Worm (Caenorhabditis elegans) whole organism, L3 larva: ENCODE data around the gene best-18.

ENCODE experiments used
- R02D3.7 ChIP-seq: fragments of 150-350 bp; optimal IDR thresholded peaks from 2 replicates; lab custom pipeline; 2014; ENCODE audit warnings: missing biosample characterization, missing genetic modification characterization
- ZK546.5 ChIP-seq: sonication (generic microtip); optimal IDR thresholded peaks from 2 replicates; lab custom pipeline; 2017; ENCODE audit warnings: missing biosample characterization, missing genetic modification characterization
- aly-2 ChIP-seq: fragments of 150-350 bp; optimal IDR thresholded peaks from 2 replicates; lab custom pipeline; 2014; ENCODE audit warnings: missing biosample characterization, missing genetic modification characterization
- ama-1 ChIP-seq: fragments of 150-350 bp; optimal IDR thresholded peaks from 2 replicates; lab custom pipeline; 2018
- ceh-16 ChIP-seq: sonication (generic microtip); optimal IDR thresholded peaks from 2 replicates; lab custom pipeline; 2017; ENCODE audit warnings: missing biosample characterization, missing genetic modification characterization
- ceh-28 ChIP-seq: fragments of 150-350 bp; optimal IDR thresholded peaks from 2 replicates; lab custom pipeline; 2014; ENCODE audit warnings: missing biosample characterization, missing genetic modification reagents, missing genetic modification characterization
- ceh-82 ChIP-seq: fragments of 150-350 bp; optimal IDR thresholded peaks from 2 replicates; lab custom pipeline; 2014; ENCODE audit warnings: missing biosample characterization, missing genetic modification characterization
- ceh-9 ChIP-seq: sonication (generic microtip); optimal IDR thresholded peaks from 2 replicates; lab custom pipeline; 2018; ENCODE audit warnings: missing biosample characterization, missing genetic modification characterization
- daf-12 ChIP-seq: fragments of 150-350 bp; optimal IDR thresholded peaks from 2 replicates; lab custom pipeline; 2014; ENCODE audit warnings: missing biosample characterization, missing genetic modification reagents, missing genetic modification characterization
- egl-27 ChIP-seq: sonication (generic microtip); optimal IDR thresholded peaks from 4 replicates; lab custom pipeline; 2017; ENCODE audit warnings: missing biosample characterization, missing genetic modification reagents, missing genetic modification characterization
- egl-5 ChIP-seq: fragments of 150-350 bp; optimal IDR thresholded peaks from 2 replicates; lab custom pipeline; 2017; ENCODE audit warnings: missing biosample characterization, missing genetic modification reagents, missing genetic modification characterization, inconsistent platforms
- elt-1 ChIP-seq: fragments of 150-350 bp; optimal IDR thresholded peaks from 2 replicates; lab custom pipeline; 2014; ENCODE audit warnings: missing biosample characterization, missing genetic modification characterization
- elt-2 ChIP-seq: sonication (generic microtip); optimal IDR thresholded peaks from 2 replicates; lab custom pipeline; 2016; ENCODE audit warnings: missing genetic modification reagents, mild to moderate bottlenecking, missing genetic modification characterization, missing compliant biosample characterization
- elt-3 ChIP-seq, 3 experiments: fragments of 150-350 bp in 1 of 3; sonication (generic microtip) in 2 of 3; optimal IDR thresholded peaks; 2 replicates in 2 of 3; 4 replicates in 1 of 3; lab custom pipeline; 2014 to 2017; ENCODE audit warnings: missing biosample characterization in 3 of 3, missing genetic modification characterization in 3 of 3
- eor-1 ChIP-seq, 2 experiments: fragments of 150-350 bp; optimal IDR thresholded peaks; 2 replicates each; lab custom pipeline; 2014 to 2018; ENCODE audit warnings: missing biosample characterization in 2 of 2, missing genetic modification characterization in 2 of 2
- fkh-10 ChIP-seq: sonication (generic microtip); optimal IDR thresholded peaks from 2 replicates; lab custom pipeline; 2017; ENCODE audit warnings: missing biosample characterization, missing genetic modification reagents, missing genetic modification characterization
- fkh-2 ChIP-seq: fragments of 150-350 bp; optimal IDR thresholded peaks from 2 replicates; lab custom pipeline; 2014; ENCODE audit warnings: missing biosample characterization, missing genetic modification reagents, missing genetic modification characterization
- fos-1 ChIP-seq: fragments of 150-350 bp; optimal IDR thresholded peaks from 2 replicates; lab custom pipeline; 2014; ENCODE audit warnings: missing biosample characterization, missing genetic modification characterization
- hmg-11 ChIP-seq: sonication (generic microtip); optimal IDR thresholded peaks from 2 replicates; lab custom pipeline; 2016; ENCODE audit warnings: missing genetic modification characterization, missing compliant biosample characterization
- jun-1 ChIP-seq: fragments of 150-350 bp; optimal IDR thresholded peaks from 2 replicates; lab custom pipeline; 2014; ENCODE audit warnings: missing biosample characterization, missing genetic modification reagents, missing genetic modification characterization
- lin-15B ChIP-seq: fragments of 150-350 bp; optimal IDR thresholded peaks from 2 replicates; lab custom pipeline; 2014; ENCODE audit warnings: missing biosample characterization, missing genetic modification characterization
- lin-39 ChIP-seq: fragments of 150-350 bp; optimal IDR thresholded peaks from 2 replicates; lab custom pipeline; 2018; ENCODE audit warnings: missing biosample characterization, missing genetic modification reagents, missing genetic modification characterization
- lsy-12 ChIP-seq: sonication (generic microtip); optimal IDR thresholded peaks from 2 replicates; lab custom pipeline; 2016; ENCODE audit warnings: mild to moderate bottlenecking, missing genetic modification characterization, missing compliant biosample characterization
- mdl-1 ChIP-seq: fragments of 150-350 bp; optimal IDR thresholded peaks from 2 replicates; lab custom pipeline; 2014; ENCODE audit warnings: missing biosample characterization, missing genetic modification characterization
- mml-1 ChIP-seq: fragments of 150-350 bp; sonication (generic microtip); optimal IDR thresholded peaks from 3 replicates; lab custom pipeline; 2014; ENCODE audit warnings: missing biosample characterization, missing genetic modification characterization
- nfya-1 ChIP-seq: sonication (generic microtip); optimal IDR thresholded peaks from 2 replicates; lab custom pipeline; 2017; ENCODE audit warnings: missing genetic modification characterization, mild to moderate bottlenecking, missing compliant biosample characterization, antibody characterized with exemption, moderate library complexity; ENCODE audit not compliant: insufficient read depth
- nhr-11 ChIP-seq: fragments of 150-350 bp; optimal IDR thresholded peaks from 2 replicates; lab custom pipeline; 2014; ENCODE audit warnings: missing biosample characterization, missing genetic modification characterization
- nhr-12 ChIP-seq: fragments of 150-350 bp; optimal IDR thresholded peaks from 2 replicates; lab custom pipeline; 2014; ENCODE audit warnings: missing biosample characterization, missing genetic modification characterization
- nhr-23 ChIP-seq: fragments of 150-350 bp; optimal IDR thresholded peaks from 2 replicates; lab custom pipeline; 2014; ENCODE audit warnings: missing biosample characterization, missing genetic modification reagents, missing genetic modification characterization
- nhr-237 ChIP-seq: fragments of 150-350 bp; optimal IDR thresholded peaks from 2 replicates; lab custom pipeline; 2014; ENCODE audit warnings: missing biosample characterization, missing genetic modification characterization
- nhr-25 ChIP-seq: sonication (generic microtip); optimal IDR thresholded peaks from 2 replicates; lab custom pipeline; 2017; ENCODE audit warnings: missing biosample characterization, missing genetic modification characterization
- nhr-28 ChIP-seq: fragments of 150-350 bp; optimal IDR thresholded peaks from 2 replicates; lab custom pipeline; 2014; ENCODE audit warnings: missing biosample characterization, missing genetic modification characterization
- nhr-43 ChIP-seq: sonication (generic microtip); optimal IDR thresholded peaks from 2 replicates; lab custom pipeline; 2016; ENCODE audit warnings: mild to moderate bottlenecking, missing genetic modification characterization, missing compliant biosample characterization; ENCODE audit not compliant: poor library complexity, severe bottlenecking
- nhr-67 ChIP-seq: fragments of 150-350 bp; optimal IDR thresholded peaks from 2 replicates; lab custom pipeline; 2014; ENCODE audit warnings: missing biosample characterization, missing genetic modification characterization
- nhr-76 ChIP-seq: fragments of 150-350 bp; sonication (generic microtip); optimal IDR thresholded peaks from 5 replicates; lab custom pipeline; 2014; ENCODE audit warnings: missing biosample characterization, missing genetic modification characterization
- nhr-77 ChIP-seq: fragments of 150-350 bp; optimal IDR thresholded peaks from 2 replicates; lab custom pipeline; 2014; ENCODE audit warnings: missing biosample characterization, missing genetic modification characterization
- pha-4 ChIP-seq: fragments of 150-350 bp; optimal IDR thresholded peaks from 2 replicates; lab custom pipeline; 2014; ENCODE audit warnings: missing biosample characterization, missing genetic modification reagents, missing genetic modification characterization
- pqm-1 ChIP-seq: fragments of 150-350 bp; optimal IDR thresholded peaks from 2 replicates; lab custom pipeline; 2017; ENCODE audit warnings: missing biosample characterization, missing genetic modification characterization, inconsistent platforms
- sea-2 ChIP-seq: fragments of 150-350 bp; sonication (generic microtip); optimal IDR thresholded peaks from 4 replicates; lab custom pipeline; 2014; ENCODE audit warnings: missing biosample characterization, missing genetic modification reagents, missing genetic modification characterization
- skn-1 ChIP-seq: fragments of 150-350 bp; optimal IDR thresholded peaks from 2 replicates; lab custom pipeline; 2014; ENCODE audit warnings: missing biosample characterization, missing genetic modification characterization
- snpc-4 ChIP-seq: fragments of 150-350 bp; optimal IDR thresholded peaks from 2 replicates; lab custom pipeline; 2014; ENCODE audit warnings: missing biosample characterization, missing genetic modification characterization
- tbx-2 ChIP-seq: sonication (generic microtip); optimal IDR thresholded peaks from 2 replicates; lab custom pipeline; 2016; ENCODE audit warnings: mild to moderate bottlenecking, missing genetic modification characterization, missing compliant biosample characterization
- unc-39 ChIP-seq: sonication (generic microtip); optimal IDR thresholded peaks from 4 replicates; lab custom pipeline; 2017; ENCODE audit warnings: missing biosample characterization, missing genetic modification characterization
- unc-62 ChIP-seq: fragments of 150-350 bp; sonication (generic microtip); optimal IDR thresholded peaks from 4 replicates; lab custom pipeline; 2014; ENCODE audit warnings: missing biosample characterization, missing genetic modification reagents, missing genetic modification characterization
- zag-1 ChIP-seq: fragments of 150-350 bp; optimal IDR thresholded peaks from 2 replicates; lab custom pipeline; 2014; ENCODE audit warnings: missing biosample characterization, missing genetic modification characterization
- ztf-11 ChIP-seq: fragments of 150-350 bp; optimal IDR thresholded peaks from 2 replicates; lab custom pipeline; 2014; ENCODE audit warnings: missing biosample characterization, missing genetic modification characterization
- ztf-4 ChIP-seq: fragments of 150-350 bp; optimal IDR thresholded peaks from 2 replicates; lab custom pipeline; 2014; ENCODE audit warnings: missing biosample characterization, missing genetic modification characterization

best-18 gene

ce11 chrIII:10216585-10217278, 4.5 kb downstream of the best-18 start, which contains the start of gene cts-1 (continued):
- TF ChIP-seq snpc-4 = peak; percentile 38

ce11 chrIII:10218587-10218986, 6.4 kb downstream of the best-18 start, which contains the start of the genes rde-4 and cox-14:
rde-4 (minus strand) TSS chrIII:10218646.
cox-14 (plus strand) TSS chrIII:10218942.
- no peak for TF ChIP-seq eor-1 (tag; optimal IDR thresholded peaks at IDR 0.05; lab: Kevin White, UChicago)
- TF ChIP-seq nhr-77 (tag; lab: Kevin White, UChicago) = no peak
- no peak for TF ChIP-seq ceh-28
- peak; percentile 54 for TF ChIP-seq nhr-25 (tag; lab: Kevin White, UChicago)
- TF ChIP-seq elt-1 = no peak
- TF ChIP-seq lin-15B (tag; lab: Kevin White, UChicago) = peak; percentile 94
- TF ChIP-seq zag-1 (tag; lab: Kevin White, UChicago) = no peak
- TF ChIP-seq ceh-16 (tag; lab: Kevin White, UChicago) = no peak
- no peak for TF ChIP-seq elt-3 (tag; optimal IDR thresholded peaks at IDR 0.05; lab: Kevin White, UChicago)
- TF ChIP-seq fkh-2 = no peak
- peak; percentile 70 for TF ChIP-seq fkh-10 (GFP tag; lab: Kevin White, UChicago)
- no peak for TF ChIP-seq lsy-12 (tag; lab: Kevin White, UChicago)
- no peak for TF ChIP-seq ceh-9 (tag; lab: Kevin White, UChicago)
- TF ChIP-seq elt-2 (tag; lab: Kevin White, UChicago) = no peak
- no peak for TF ChIP-seq nhr-76 (tag; lab: Kevin White, UChicago)
- TF ChIP-seq sea-2 (GFP tag; lab: Kevin White, UChicago) = no peak
- peak; percentile 97 for TF ChIP-seq nfya-1 (tag; lab: Kevin White, UChicago)
- no peak for TF ChIP-seq unc-62 (GFP tag; lab: Kevin White, UChicago)
- no peak for TF ChIP-seq ztf-4
- TF ChIP-seq mml-1 (tag; lab: Kevin White, UChicago) = no peak
- TF ChIP-seq snpc-4 = peak; percentile 44
- TF ChIP-seq ztf-11 = no peak
- peak; percentile 44 for TF ChIP-seq hmg-11 (tag; lab: Kevin White, UChicago)
- TF ChIP-seq nhr-23 (tag; lab: Kevin White, UChicago) = peak; percentile 94
- no peak for TF ChIP-seq egl-27 (tag; lab: Kevin White, UChicago)
- no peak for TF ChIP-seq nhr-11 (tag; lab: Kevin White, UChicago)
- peak; percentile 59 for TF ChIP-seq nhr-43 (tag; lab: Kevin White, UChicago)
- no peak for TF ChIP-seq nhr-12 (tag; lab: Kevin White, UChicago)
- no peak for TF ChIP-seq ZK546.5 (tag; lab: Kevin White, UChicago)
- TF ChIP-seq daf-12 (tag; lab: Kevin White, UChicago) = no peak
- TF ChIP-seq nhr-237 (tag; lab: Kevin White, UChicago) = no peak
- TF ChIP-seq jun-1 = no peak
- no peak for TF ChIP-seq unc-39 (tag; lab: Kevin White, UChicago)
- TF ChIP-seq pqm-1 (tag; lab: Kevin White, UChicago) = peak; percentile 68
- TF ChIP-seq ceh-82 (tag; lab: Kevin White, UChicago) = peak; percentile 20
- no peak for TF ChIP-seq fos-1 (tag; lab: Kevin White, UChicago)
- no peak for TF ChIP-seq R02D3.7 (tag; lab: Kevin White, UChicago)
- no peak for TF ChIP-seq aly-2 (tag; lab: Kevin White, UChicago)
- TF ChIP-seq nhr-28 = no peak
- no peak for TF ChIP-seq tbx-2 (tag; lab: Kevin White, UChicago)
- TF ChIP-seq pha-4 = peak; percentile 97
- peak; percentile 15 for TF ChIP-seq ama-1 (lab: Kevin White, UChicago)
- no peak for TF ChIP-seq mdl-1 (tag; lab: Kevin White, UChicago)
- TF ChIP-seq lin-39 (tag; lab: Kevin White, UChicago) = peak; percentile 90
- peak; percentile 97 for TF ChIP-seq egl-5 (tag; lab: Kevin White, UChicago)
- peak; percentile 81 for TF ChIP-seq skn-1 (tag; lab: Kevin White, UChicago)
- TF ChIP-seq nhr-67 (tag; lab: Kevin White, UChicago) = no peak
